Fruit fly (Drosophila melanogaster): ENCODE measurements around the gene cv-c.

dm6 chr3R:14520749-14521148 is 39.2 kb upstream of the cv-c start, which contains the start of gene Cyp313a1:
- TF ChIP-seq CG6808 (GFP tag; optimal IDR thresholded peaks at IDR 0.05), result no peak
- TF ChIP-seq Blimp-1 (GFP tag; optimal IDR thresholded peaks at IDR 0.05), result no peak
- TF ChIP-seq CG6163 (GFP tag; IDR thresholded peaks at IDR 0.05), result no peak
- no peak for TF ChIP-seq Eip93F (GFP tag; optimal IDR thresholded peaks at IDR 0.05)
- no peak for TF ChIP-seq CG3032 (tag; optimal IDR thresholded peaks at IDR 0.05)
- no peak for TF ChIP-seq dac (GFP tag; optimal IDR thresholded peaks at IDR 0.05)
- no peak for TF ChIP-seq fkh (GFP tag; optimal IDR thresholded peaks at IDR 0.05)
- no peak for TF ChIP-seq Smox (GFP tag; optimal IDR thresholded peaks at IDR 0.05)
- TF ChIP-seq OdsH (GFP tag; optimal IDR thresholded peaks at IDR 0.05), result no peak

All from whole organism, prepupa.